Worm (Caenorhabditis elegans): Measurements from ENCODE around the gene Y73F8A.23.

DNA sequence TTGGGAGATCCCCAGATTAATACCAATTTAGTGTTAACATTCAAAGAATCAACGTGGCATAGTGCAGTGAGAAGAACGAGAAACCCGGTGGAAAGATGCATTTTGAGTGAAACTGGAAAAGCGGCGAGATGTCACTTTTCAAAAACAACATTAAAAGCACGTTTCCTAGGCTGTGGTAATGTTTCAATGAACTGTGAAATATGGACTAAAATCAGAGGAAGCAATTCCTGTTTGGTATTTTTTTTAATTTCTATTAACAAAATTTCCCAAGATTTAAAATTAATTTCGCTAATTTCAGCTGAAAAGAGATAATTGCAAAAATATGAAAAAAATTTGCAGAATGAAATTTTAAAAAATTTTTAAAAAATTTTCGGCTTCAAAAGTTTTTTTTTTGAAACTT, 3.1 kb downstream of the Y73F8A.23 start, which contains the start of gene Y73F8A.22:
- TF ChIP-seq tbp1 (GFP tag; optimal IDR thresholded peaks at IDR 0.05) (no peak), hmg-20 (GFP tag; IDR thresholded peaks at IDR 0.05) (no peak), unc-130 (GFP tag; optimal IDR thresholded peaks at IDR 0.05) (no peak), snpc-4 (GFP tag; optimal IDR thresholded peaks at IDR 0.05) (no peak), snpc-4 (tag; optimal IDR thresholded peaks at IDR 0.05) (no peak), ceh-79 (tag; optimal IDR thresholded peaks at IDR 0.05) (no peak)

Measured in whole organism, young adult.